Fruit fly (Drosophila melanogaster): ENCODE results near the gene RhoGAP19D.

DNA sequence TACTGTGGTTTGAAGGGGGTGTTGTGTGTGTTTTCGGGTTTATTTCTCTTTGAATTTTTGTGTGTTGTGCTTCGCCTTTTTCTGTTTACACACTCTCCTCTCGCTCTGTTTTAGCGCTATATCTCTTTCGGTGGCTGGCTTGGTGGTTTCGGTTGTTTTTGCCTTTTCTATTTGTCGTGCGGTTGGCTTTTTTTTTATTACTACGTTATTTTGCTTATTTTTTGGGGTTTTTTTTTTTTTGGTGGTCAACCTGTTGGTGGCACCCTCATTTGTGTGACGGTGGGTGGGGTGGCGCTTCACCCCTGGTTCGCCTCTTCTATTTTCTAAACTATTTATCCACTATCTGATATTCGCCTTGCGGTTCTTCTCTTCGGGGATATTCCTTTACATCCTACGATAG is 19.6 kb downstream of the RhoGAP19D start:
- TF ChIP-seq Hnf4 (GFP tag; optimal IDR thresholded peaks at IDR 0.05) (no peak), Rel (GFP tag; optimal IDR thresholded peaks at IDR 0.05) (no peak), Rel (tag; optimal IDR thresholded peaks at IDR 0.05) (no peak)

Data from whole organism, wandering third instar larva.